Fruit fly (Drosophila melanogaster) whole organism: ENCODE data around the gene CG5262.

Experiments used
- CG8478 ChIP-seq: fragments of >200 bp; optimal IDR thresholded peaks from 2 replicates; lab custom pipeline; 2018; ENCODE audit warnings: inconsistent platforms
- Dll ChIP-seq: fragments of >200 bp; optimal IDR thresholded peaks from 2 replicates; lab custom pipeline; 2017
- EcR ChIP-seq, 2 experiments: fragments of >200 bp; optimal IDR thresholded peaks; 2 replicates each; lab custom pipeline; 2017; ENCODE audit warnings: missing biosample characterization in 2 of 2, missing genetic modification characterization in 2 of 2, missing genetic modification reagents in 2 of 2
- psq ChIP-seq: fragments of >200 bp; optimal IDR thresholded peaks from 2 replicates; lab custom pipeline; 2017
- usp ChIP-seq: fragments of >200 bp; optimal IDR thresholded peaks from 2 replicates; lab custom pipeline; 2017; ENCODE audit warnings: missing biosample characterization, missing genetic modification characterization, mixed read lengths

DNA sequence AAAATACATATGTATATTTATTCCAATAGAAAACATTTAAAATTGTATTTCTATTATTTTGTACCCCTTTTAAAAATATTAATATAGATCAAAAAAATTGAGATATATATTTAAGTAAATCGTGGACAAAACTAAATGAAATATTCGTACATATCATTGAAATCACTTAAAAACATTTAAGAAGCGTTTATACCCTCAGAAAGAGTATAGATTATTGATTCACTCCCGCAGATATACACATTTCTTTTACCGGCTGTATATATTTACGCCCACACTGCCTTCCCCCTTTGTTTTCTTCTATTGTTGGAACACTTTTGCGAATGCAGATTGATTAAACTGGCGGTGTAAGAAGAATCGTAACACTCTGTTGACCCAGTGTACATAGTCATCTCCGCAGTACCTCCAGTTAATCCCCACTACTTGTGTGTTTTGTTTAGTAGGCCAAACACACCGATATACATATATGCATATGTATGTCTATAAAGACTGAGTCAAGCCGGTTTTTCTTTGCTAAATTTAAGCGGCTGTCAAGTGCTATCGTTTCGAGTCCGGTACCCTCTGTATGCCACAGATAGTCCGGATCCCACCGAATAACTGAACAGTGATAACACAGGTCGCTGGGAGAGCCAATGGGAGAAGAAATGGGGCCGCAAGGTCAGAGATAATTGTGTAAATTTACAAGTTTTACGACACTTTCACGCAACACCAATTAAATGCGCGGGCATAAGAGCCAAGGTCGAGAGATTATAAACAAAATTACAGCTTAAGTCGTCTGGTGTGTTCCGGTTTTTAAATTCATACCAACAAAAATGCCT is 41.4 kb upstream of the CG5262 start:
- TF ChIP-seq psq (lab: Kevin White, UChicago) = no peak
- no peak for TF ChIP-seq Dll (lab: Kevin White, UChicago)
- TF ChIP-seq usp (GFP tag; lab: Kevin White, UChicago) = no peak
- no peak for TF ChIP-seq EcR (GFP tag; optimal IDR thresholded peaks at IDR 0.05; lab: Kevin White, UChicago)
- TF ChIP-seq CG8478 (lab: Kevin White, UChicago) = no peak
